Worm (Caenorhabditis elegans) whole organism, young adult: ENCODE results near the gene sri-47.
"Not testable (repeated sequence)": the region's sequence is repeated elsewhere in the genome, so short reads cannot be mapped to it uniquely, and the experiment has no call there.

ENCODE experiments used
- B0019.2 ChIP-seq: fragments of 200-800 bp; sonication (Bioruptor generic); conservative IDR thresholded peaks from 2 replicates; pipeline ENCODE4 v1.3.6; 2022; ENCODE audit warnings: missing genetic modification reagents, missing genetic modification characterization, missing compliant biosample characterization
- C06A6.2 ChIP-seq: fragments of 200-800 bp; sonication (Bioruptor generic); conservative IDR thresholded peaks from 2 replicates; pipeline ENCODE4 v1.3.6; 2022; ENCODE audit warnings: missing genetic modification characterization, missing compliant biosample characterization
- D2030.7 ChIP-seq: fragments of 200-800 bp; sonication (Bioruptor generic); IDR thresholded peaks from 2 replicates; pipeline ENCODE4 v1.3.6; 2022; ENCODE audit warnings: missing genetic modification reagents, missing genetic modification characterization, missing compliant biosample characterization
- F23B12.7 ChIP-seq: sonication (generic microtip); optimal IDR thresholded peaks from 2 replicates; lab custom pipeline; 2017; ENCODE audit warnings: missing genetic modification characterization, mild to moderate bottlenecking, missing compliant biosample characterization, antibody characterized with exemption, moderate library complexity; ENCODE audit not compliant: insufficient read depth
- F37B4.10 ChIP-seq: fragments of 200-800 bp; sonication (Bioruptor generic); IDR thresholded peaks from 2 replicates; pipeline ENCODE4 v1.3.6; 2022; ENCODE audit warnings: missing genetic modification characterization, missing compliant biosample characterization
- T26A5.8 ChIP-seq: sonication (generic microtip); optimal IDR thresholded peaks from 2 replicates; lab custom pipeline; 2016; ENCODE audit warnings: missing genetic modification characterization, missing compliant biosample characterization
- Y56A3A.18 ChIP-seq: fragments of 200-800 bp; sonication (Bioruptor generic); IDR thresholded peaks from 2 replicates; pipeline ENCODE4 v1.3.6; 2022; ENCODE audit warnings: missing genetic modification reagents, missing genetic modification characterization, missing compliant biosample characterization
- Y79H2A.3 ChIP-seq: fragments of 200-800 bp; sonication (Bioruptor generic); conservative IDR thresholded peaks from 2 replicates; pipeline ENCODE4 v1.3.6; 2022; ENCODE audit warnings: missing genetic modification reagents, missing genetic modification characterization, missing compliant biosample characterization
- ZK185.1 ChIP-seq: sonication (generic microtip); optimal IDR thresholded peaks from 2 replicates; lab custom pipeline; 2016; ENCODE audit warnings: mild to moderate bottlenecking, missing genetic modification characterization, missing compliant biosample characterization; ENCODE audit not compliant: poor library complexity, severe bottlenecking
- ama-1 ChIP-seq, 3 experiments: fragments of 150-350 bp in 1 of 3; sonication (generic microtip) in 2 of 3; optimal IDR thresholded peaks; 2 replicates each; lab custom pipeline; 2014 to 2018; ENCODE audit warnings: missing biosample characterization in 2 of 3, missing genetic modification characterization in 2 of 3, missing genetic modification reagents in 2 of 3
- attf-6 ChIP-seq: fragments of 200-800 bp; sonication (Bioruptor generic); IDR thresholded peaks from 2 replicates; pipeline ENCODE4 v1.3.6; 2022; ENCODE audit warnings: missing genetic modification reagents, missing genetic modification characterization, missing compliant biosample characterization
- bed-2 ChIP-seq: fragments of 200-800 bp; sonication (Bioruptor generic); IDR thresholded peaks from 2 replicates; pipeline ENCODE4 v1.3.6; 2022; ENCODE audit warnings: missing genetic modification reagents, missing genetic modification characterization, missing compliant biosample characterization
- ceh-100 ChIP-seq: fragments of 200-800 bp; sonication (Bioruptor generic); IDR thresholded peaks from 2 replicates; pipeline ENCODE4 v1.3.6; 2022; ENCODE audit warnings: missing genetic modification reagents, missing genetic modification characterization, missing compliant biosample characterization
- ceh-27 ChIP-seq: fragments of 200-800 bp; sonication (Bioruptor generic); optimal IDR thresholded peaks from 2 replicates; lab custom pipeline; 2018; ENCODE audit warnings: mild to moderate bottlenecking, missing genetic modification characterization, moderate library complexity, missing compliant biosample characterization
- ceh-58 ChIP-seq: fragments of 200-800 bp; sonication (Bioruptor generic); IDR thresholded peaks from 2 replicates; pipeline ENCODE4 v1.3.6; 2022; ENCODE audit warnings: missing genetic modification characterization, missing compliant biosample characterization
- ceh-91 ChIP-seq: fragments of 200-800 bp; sonication (Bioruptor generic); IDR thresholded peaks from 2 replicates; pipeline ENCODE4 v1.3.6; 2022; ENCODE audit warnings: missing genetic modification reagents, missing genetic modification characterization, missing compliant biosample characterization
- dpl-1 ChIP-seq: fragments of 150-350 bp; optimal IDR thresholded peaks from 2 replicates; lab custom pipeline; 2014; ENCODE audit warnings: missing biosample characterization, missing genetic modification reagents, missing genetic modification characterization
- ekl-4 ChIP-seq: fragments of 200-800 bp; sonication (Bioruptor generic); IDR thresholded peaks from 2 replicates; pipeline ENCODE4 v1.3.6; 2022; ENCODE audit warnings: missing genetic modification reagents, missing genetic modification characterization, missing compliant biosample characterization
- him-1 ChIP-seq: sonication (generic microtip); optimal IDR thresholded peaks from 2 replicates; lab custom pipeline; 2016; ENCODE audit warnings: missing genotype, missing genetic modification reagents, missing genetic modification characterization, missing compliant biosample characterization
- hmg-1.2 ChIP-seq: fragments of 200-800 bp; sonication (Bioruptor generic); IDR thresholded peaks from 2 replicates; pipeline ENCODE4 v1.3.6; 2022; ENCODE audit warnings: missing genetic modification reagents, missing genetic modification characterization, missing compliant biosample characterization
- hsf-1 ChIP-seq: fragments of 200-800 bp; sonication (Bioruptor generic); IDR thresholded peaks from 2 replicates; pipeline ENCODE4 v1.3.6; 2022; ENCODE audit warnings: missing genetic modification reagents, missing genetic modification characterization, missing compliant biosample characterization
- lag-1 ChIP-seq: fragments of 200-800 bp; sonication (Bioruptor generic); IDR thresholded peaks from 2 replicates; pipeline ENCODE4 v1.3.6; 2022; ENCODE audit warnings: missing genetic modification reagents, missing genetic modification characterization, missing compliant biosample characterization
- lin-26 ChIP-seq: fragments of 200-800 bp; sonication (Bioruptor generic); IDR thresholded peaks from 2 replicates; pipeline ENCODE4 v1.3.6; 2022; ENCODE audit warnings: missing genetic modification reagents, missing genetic modification characterization, missing compliant biosample characterization
- lsl-1 ChIP-seq: fragments of 200-800 bp; sonication (Bioruptor generic); optimal IDR thresholded peaks from 2 replicates; lab custom pipeline; 2018; ENCODE audit warnings: mild to moderate bottlenecking, missing genetic modification characterization, moderate library complexity, missing compliant biosample characterization
- lsy-27 ChIP-seq: sonication (generic microtip); optimal IDR thresholded peaks from 2 replicates; lab custom pipeline; 2017; ENCODE audit warnings: missing genetic modification characterization, mild to moderate bottlenecking, missing compliant biosample characterization, antibody characterized with exemption, missing genotype, borderline replicate concordance; ENCODE audit not compliant: insufficient read depth
- mes-4 ChIP-seq: sonication (generic microtip); optimal IDR thresholded peaks from 2 replicates; lab custom pipeline; 2016; ENCODE audit warnings: missing genotype, missing genetic modification characterization, missing compliant biosample characterization
- nfyb-1 ChIP-seq: fragments of 200-800 bp; sonication (Bioruptor generic); IDR thresholded peaks from 2 replicates; pipeline ENCODE4 v1.3.6; 2022; ENCODE audit warnings: missing genetic modification reagents, missing genetic modification characterization, missing compliant biosample characterization
- repo-1 ChIP-seq: sonication (generic microtip); optimal IDR thresholded peaks from 2 replicates; lab custom pipeline; 2017; ENCODE audit warnings: mild to moderate bottlenecking, missing genetic modification characterization, missing compliant biosample characterization
- rpc-1 ChIP-seq, 2 experiments: fragments of 150-350 bp in 1 of 2; sonication (generic microtip) in 1 of 2; optimal IDR thresholded peaks; 2 replicates each; lab custom pipeline; 2014 to 2018; ENCODE audit warnings: missing biosample characterization in 1 of 2, missing genetic modification characterization in 1 of 2, missing genetic modification reagents in 1 of 2, missing genotype in 1 of 2
- snpc-1.1 ChIP-seq: sonication (generic microtip); optimal IDR thresholded peaks from 2 replicates; lab custom pipeline; 2017; ENCODE audit warnings: missing genetic modification characterization, mild to moderate bottlenecking, missing compliant biosample characterization, antibody characterized with exemption, moderate library complexity, missing genotype, missing genetic modification reagents; ENCODE audit not compliant: insufficient read depth
- snpc-3.4 ChIP-seq: sonication (generic microtip); optimal IDR thresholded peaks from 2 replicates; lab custom pipeline; 2017; ENCODE audit warnings: missing genetic modification characterization, mild to moderate bottlenecking, missing compliant biosample characterization, antibody characterized with exemption, moderate library complexity, missing genotype, missing genetic modification reagents
- snpc-4 ChIP-seq, 5 experiments: fragments of 150-350 bp in 1 of 5; sonication (generic microtip) in 4 of 5; optimal IDR thresholded peaks; 2 replicates each; lab custom pipeline; 2014 to 2018; ENCODE audit warnings: missing genetic modification characterization in 5 of 5, missing biosample characterization in 3 of 5, antibody characterized with exemption in 2 of 5, mild to moderate bottlenecking in 2 of 5, missing compliant biosample characterization in 2 of 5, missing genotype in 2 of 5, moderate library complexity in 2 of 5, missing genetic modification reagents in 1 of 5
- sptf-2 ChIP-seq: fragments of 200-800 bp; sonication (Bioruptor generic); optimal IDR thresholded peaks from 2 replicates; lab custom pipeline; 2018; ENCODE audit warnings: mild to moderate bottlenecking, missing genetic modification characterization, missing compliant biosample characterization
- tbx-9 ChIP-seq: sonication (generic microtip); optimal IDR thresholded peaks from 2 replicates; lab custom pipeline; 2016; ENCODE audit warnings: borderline replicate concordance, missing genetic modification characterization, inconsistent platforms, missing compliant biosample characterization
- ztf-18 ChIP-seq: sonication (generic microtip); optimal IDR thresholded peaks from 2 replicates; lab custom pipeline; 2016; ENCODE audit warnings: missing genotype, mild to moderate bottlenecking, missing genetic modification characterization, missing compliant biosample characterization

sri-47 gene

DNA sequence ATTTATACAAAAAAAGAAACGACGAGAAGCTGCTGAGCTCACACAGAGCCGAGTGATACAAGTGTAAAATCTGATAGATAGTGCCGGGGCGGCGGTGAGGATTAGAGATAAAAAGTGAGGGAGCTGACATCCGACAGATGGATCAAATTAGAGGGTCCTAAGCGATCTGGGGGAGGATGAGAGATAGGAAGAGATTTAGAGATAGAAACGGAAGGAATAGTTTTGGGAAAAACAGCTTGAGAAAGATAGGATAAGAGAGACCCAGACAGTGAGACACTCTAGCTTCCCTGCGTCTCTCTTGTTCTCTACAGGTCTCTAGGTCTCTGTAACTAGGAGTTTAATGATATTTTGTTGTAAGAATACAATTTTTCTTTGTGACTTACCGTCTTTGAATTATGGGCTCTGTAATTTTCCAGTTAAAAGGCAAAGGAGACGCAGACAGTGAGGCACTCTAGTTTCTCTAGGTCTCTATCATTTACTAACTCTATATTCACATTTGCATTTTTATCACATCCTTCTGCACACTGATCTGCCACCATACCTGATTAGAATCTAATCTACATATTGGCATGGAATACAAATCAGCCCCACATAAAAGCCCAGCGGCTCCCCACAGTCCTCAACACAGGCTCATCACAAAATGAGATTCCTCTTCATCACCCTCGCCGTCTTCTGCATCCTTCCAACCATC lies 30.4 kb downstream of the sri-47 start, which contains the start of the genes sup-9 and nspf-1:
TSS of gene sup-9 (minus strand) at position 43 of the 691 bp plus-strand sequence.
TSS of gene nspf-1 (plus strand) at position 641 of the 691 bp plus-strand sequence.
- no peak for TF ChIP-seq ZK185.1 (tag; lab: Kevin White, UChicago)
- TF ChIP-seq T26A5.8 (tag; lab: Kevin White, UChicago) = no peak
- no peak for TF ChIP-seq ceh-58 (GFP tag; lab: Robert Waterston, UW)
- TF ChIP-seq snpc-3.4 = no peak
- TF ChIP-seq nfyb-1 (GFP tag; lab: Robert Waterston, UW) = no peak
- no peak for TF ChIP-seq ceh-91 (GFP tag; lab: Robert Waterston, UW)
- no peak for TF ChIP-seq rpc-1 (optimal IDR thresholded peaks at IDR 0.05; lab: Kevin White, UChicago)
- no peak for TF ChIP-seq rpc-1 (tag; optimal IDR thresholded peaks at IDR 0.05; lab: Kevin White, UChicago)
- TF ChIP-seq dpl-1 (GFP tag; lab: Kevin White, UChicago) = no peak
- TF ChIP-seq F37B4.10 = no peak
- TF ChIP-seq lsy-27 (tag; lab: Kevin White, UChicago) = no peak
- no peak for TF ChIP-seq Y79H2A.3 (GFP tag; lab: Robert Waterston, UW)
- TF ChIP-seq C06A6.2 (GFP tag; lab: Robert Waterston, UW) = no peak
- TF ChIP-seq lag-1 = no peak
- no peak for TF ChIP-seq bed-2 (GFP tag; lab: Robert Waterston, UW)
- no peak for TF ChIP-seq ekl-4 (GFP tag; lab: Robert Waterston, UW)

ce11 chrII:2688616-2689015 lies 31.9 kb downstream of the sri-47 start, which contains the start of gene nspf-2:
TSS of gene nspf-2 (plus strand) at chrII:2688916.
- not testable (repeated sequence) for TF ChIP-seq mes-4; ama-1 (optimal IDR thresholded peaks at IDR 0.05; lab: Kevin White, UChicago); ama-1 (GFP tag; optimal IDR thresholded peaks at IDR 0.05; lab: Kevin White, UChicago); lin-26

DNA sequence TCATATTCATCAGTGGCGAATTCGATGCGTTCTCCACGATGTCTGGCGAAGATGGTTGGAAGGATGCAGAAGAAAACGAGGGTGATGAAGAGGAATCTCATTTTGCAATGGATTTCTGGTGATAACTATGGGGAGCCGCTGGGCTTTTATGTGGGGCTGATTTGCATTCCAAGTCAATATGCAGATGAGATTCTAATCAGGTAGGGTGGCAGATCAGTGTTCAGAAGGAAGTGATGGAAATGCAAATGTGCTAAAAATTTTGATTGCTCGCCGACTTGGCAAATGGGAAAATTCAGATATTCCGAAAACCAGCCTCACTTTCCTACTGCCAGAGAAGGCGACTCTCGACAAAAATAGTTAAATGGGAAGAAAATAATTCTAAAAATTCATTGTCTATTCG lies 33.4 kb downstream of the sri-47 start, which contains the start of gene nspf-3:
TSS of gene nspf-3 (minus strand) at position 101 of the 400 bp plus-strand sequence.
- no peak for TF ChIP-seq tbx-9 (tag; lab: Kevin White, UChicago)
- TF ChIP-seq hmg-1.2 (GFP tag; lab: Robert Waterston, UW) = no peak
- no peak for TF ChIP-seq T26A5.8 (tag; lab: Kevin White, UChicago)
- no peak for TF ChIP-seq Y56A3A.18 (GFP tag; lab: Robert Waterston, UW)
- TF ChIP-seq repo-1 (tag; lab: Kevin White, UChicago) = no peak
- TF ChIP-seq F23B12.7 (tag; lab: Kevin White, UChicago) = no peak
- no peak for TF ChIP-seq him-1
- no peak for TF ChIP-seq lag-1
- TF ChIP-seq attf-6 (GFP tag; lab: Robert Waterston, UW) = no peak
- no peak for TF ChIP-seq ztf-18 (tag; lab: Kevin White, UChicago)
- no peak for TF ChIP-seq B0019.2 (GFP tag; lab: Robert Waterston, UW)
- no peak for TF ChIP-seq ceh-91 (GFP tag; lab: Robert Waterston, UW)
- no peak for TF ChIP-seq hsf-1 (GFP tag; lab: Robert Waterston, UW)
- no peak for TF ChIP-seq snpc-1.1 (tag; lab: Kevin White, UChicago)
- TF ChIP-seq ceh-27 = no peak
- TF ChIP-seq lsl-1 = no peak
- no peak for TF ChIP-seq sptf-2 (GFP tag; lab: Kevin White, UChicago)
- no peak for TF ChIP-seq ceh-100 (GFP tag; lab: Robert Waterston, UW)
- TF ChIP-seq snpc-4 (GFP tag; optimal IDR thresholded peaks at IDR 0.05; lab: Kevin White, UChicago) = no peak
- no peak for TF ChIP-seq snpc-4 (tag; optimal IDR thresholded peaks at IDR 0.05; lab: Kevin White, UChicago)
- TF ChIP-seq D2030.7 = no peak
